Worm (Caenorhabditis elegans) whole organism, L2 larva: ENCODE data around the gene jmjd-1.2.
A peak's percentile ranks its signal among the peaks of the same experiment; 100 is the strongest.

Experiments
- C34F6.9 ChIP-seq: fragments of 150-350 bp; optimal IDR thresholded peaks from 2 replicates; lab custom pipeline; 2014; ENCODE audit warnings: missing biosample characterization, missing genetic modification characterization
- F13H6.1 ChIP-seq: sonication (generic microtip); optimal IDR thresholded peaks from 2 replicates; lab custom pipeline; 2016; ENCODE audit warnings: missing genetic modification characterization, missing compliant biosample characterization
- Y55F3AM.14 ChIP-seq: fragments of 200-800 bp; sonication (Bioruptor generic); optimal IDR thresholded peaks from 2 replicates; lab custom pipeline; 2018; ENCODE audit warnings: mild to moderate bottlenecking, missing genetic modification characterization, missing compliant biosample characterization
- ZK546.5 ChIP-seq: sonication (generic microtip); optimal IDR thresholded peaks from 2 replicates; lab custom pipeline; 2017; ENCODE audit warnings: missing biosample characterization, missing genetic modification characterization
- alr-1 ChIP-seq: fragments of 150-350 bp; optimal IDR thresholded peaks from 2 replicates; lab custom pipeline; 2014; ENCODE audit warnings: missing biosample characterization, missing genetic modification characterization
- aly-2 ChIP-seq: fragments of 150-350 bp; optimal IDR thresholded peaks from 2 replicates; lab custom pipeline; 2014; ENCODE audit warnings: missing biosample characterization, missing genetic modification characterization
- blmp-1 ChIP-seq: sonication (generic microtip); optimal IDR thresholded peaks from 2 replicates; lab custom pipeline; 2017; ENCODE audit warnings: missing genetic modification characterization, mild to moderate bottlenecking, missing compliant biosample characterization, antibody characterized with exemption, moderate library complexity; ENCODE audit not compliant: insufficient read depth
- ceh-16 ChIP-seq: fragments of 150-350 bp; optimal IDR thresholded peaks from 2 replicates; lab custom pipeline; 2014; ENCODE audit warnings: missing biosample characterization, missing genetic modification characterization
- ceh-82 ChIP-seq: fragments of 150-350 bp; optimal IDR thresholded peaks from 2 replicates; lab custom pipeline; 2014; ENCODE audit warnings: missing biosample characterization, missing genetic modification characterization
- dmd-4 ChIP-seq: sonication (generic microtip); optimal IDR thresholded peaks from 2 replicates; lab custom pipeline; 2017; ENCODE audit warnings: missing biosample characterization, missing genetic modification characterization
- egl-27 ChIP-seq: sonication (generic microtip); optimal IDR thresholded peaks from 3 replicates; lab custom pipeline; 2017; ENCODE audit warnings: missing biosample characterization, missing genetic modification reagents, missing genetic modification characterization
- elt-1 ChIP-seq: fragments of 150-350 bp; optimal IDR thresholded peaks from 2 replicates; lab custom pipeline; 2014; ENCODE audit warnings: missing biosample characterization, missing genetic modification characterization
- fos-1 ChIP-seq: fragments of 150-350 bp; optimal IDR thresholded peaks from 2 replicates; lab custom pipeline; 2014; ENCODE audit warnings: missing biosample characterization, missing genetic modification characterization
- lin-39 ChIP-seq: fragments of 150-350 bp; optimal IDR thresholded peaks from 2 replicates; lab custom pipeline; 2014; ENCODE audit warnings: missing biosample characterization, missing genetic modification reagents, missing genetic modification characterization
- lsy-2 ChIP-seq, 2 experiments: fragments of 150-350 bp in 1 of 2; sonication (generic microtip) in 1 of 2; optimal IDR thresholded peaks; 2 replicates each; lab custom pipeline; 2014 to 2017; ENCODE audit warnings: missing biosample characterization in 2 of 2, missing genetic modification characterization in 2 of 2
- mab-5 ChIP-seq: fragments of 150-350 bp; optimal IDR thresholded peaks from 2 replicates; lab custom pipeline; 2014; ENCODE audit warnings: missing biosample characterization, missing genetic modification characterization
- mdl-1 ChIP-seq, 2 experiments: fragments of 150-350 bp in 1 of 2; sonication (generic microtip) in 1 of 2; optimal IDR thresholded peaks; 2 replicates each; lab custom pipeline; 2017; ENCODE audit warnings: missing biosample characterization in 2 of 2, missing genetic modification characterization in 2 of 2
- nhr-10 ChIP-seq: sonication (generic microtip); optimal IDR thresholded peaks from 2 replicates; lab custom pipeline; 2017; ENCODE audit warnings: missing biosample characterization, missing genetic modification characterization
- nhr-12 ChIP-seq: fragments of 150-350 bp; optimal IDR thresholded peaks from 2 replicates; lab custom pipeline; 2014; ENCODE audit warnings: missing biosample characterization, missing genetic modification characterization
- nhr-129 ChIP-seq: fragments of 150-350 bp; optimal IDR thresholded peaks from 2 replicates; lab custom pipeline; 2014; ENCODE audit warnings: missing biosample characterization, missing genetic modification characterization
- nhr-77 ChIP-seq: fragments of 150-350 bp; optimal IDR thresholded peaks from 2 replicates; lab custom pipeline; 2014; ENCODE audit warnings: missing biosample characterization, missing genetic modification characterization
- peb-1 ChIP-seq: fragments of 150-350 bp; optimal IDR thresholded peaks from 2 replicates; lab custom pipeline; 2014; ENCODE audit warnings: missing biosample characterization, missing genetic modification characterization
- sem-4 ChIP-seq: fragments of 150-350 bp; optimal IDR thresholded peaks from 2 replicates; lab custom pipeline; 2014; ENCODE audit warnings: missing biosample characterization, missing genetic modification reagents, missing genetic modification characterization
- skn-1 ChIP-seq: sonication (generic microtip); optimal IDR thresholded peaks from 2 replicates; lab custom pipeline; 2017; ENCODE audit warnings: missing biosample characterization, missing genetic modification characterization
- sma-3 ChIP-seq: sonication (generic microtip); optimal IDR thresholded peaks from 2 replicates; lab custom pipeline; 2016; ENCODE audit warnings: missing genetic modification reagents, missing genetic modification characterization, missing compliant biosample characterization
- sma-9 ChIP-seq, 2 experiments: fragments of 150-350 bp in 1 of 2; sonication (generic microtip) in 1 of 2; optimal IDR thresholded peaks; 2 replicates each; lab custom pipeline; 2014 to 2016; ENCODE audit warnings: missing genetic modification characterization in 2 of 2, mild to moderate bottlenecking in 1 of 2, missing biosample characterization in 1 of 2, missing compliant biosample characterization in 1 of 2, missing genetic modification reagents in 1 of 2, moderate library complexity in 1 of 2
- unc-55 ChIP-seq: fragments of 150-350 bp; sonication (generic microtip); optimal IDR thresholded peaks from 3 replicates; lab custom pipeline; 2014; ENCODE audit warnings: missing biosample characterization, missing genetic modification reagents, missing genetic modification characterization
- unc-62 ChIP-seq: fragments of 150-350 bp; optimal IDR thresholded peaks from 2 replicates; lab custom pipeline; 2014; ENCODE audit warnings: missing biosample characterization, missing genetic modification reagents, missing genetic modification characterization
- ztf-1 ChIP-seq: fragments of 200-800 bp; sonication (Bioruptor generic); conservative IDR thresholded peaks from 2 replicates; pipeline ENCODE4 v1.3.6; 2022; ENCODE audit warnings: missing genetic modification characterization, missing compliant biosample characterization

The jmjd-1.2 gene

DNA sequence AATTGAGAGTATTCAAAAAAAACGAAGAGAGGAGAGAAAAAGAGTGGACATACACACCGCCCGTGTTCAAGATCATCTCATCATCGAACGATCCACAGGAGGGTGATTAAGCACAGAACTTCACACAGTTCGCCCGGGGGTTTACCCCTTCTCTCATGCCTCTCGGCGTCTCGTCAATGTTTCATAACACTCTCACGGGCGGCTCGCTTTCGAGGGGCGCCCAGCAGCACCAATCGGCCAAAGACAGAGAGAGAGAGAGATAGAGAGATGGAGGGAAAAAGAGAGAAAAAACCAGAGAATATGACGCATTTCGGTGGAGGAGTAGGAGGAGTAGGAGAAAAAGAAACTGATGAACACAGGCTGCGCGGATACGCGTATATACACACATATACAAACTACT lies 44.4 kb downstream of the jmjd-1.2 start (continued):
- TF ChIP-seq mab-5 (tag; lab: Kevin White, UChicago) (no peak), sem-4 (tag; lab: Kevin White, UChicago) (no peak), F13H6.1 (peak; percentile 75), Y55F3AM.14 (GFP tag; lab: Kevin White, UChicago) (peak; percentile 10), skn-1 (tag; lab: Kevin White, UChicago) (no peak), unc-55 (GFP tag; lab: Kevin White, UChicago) (peak; percentile 60), blmp-1 (tag; lab: Kevin White, UChicago) (no peak)

DNA sequence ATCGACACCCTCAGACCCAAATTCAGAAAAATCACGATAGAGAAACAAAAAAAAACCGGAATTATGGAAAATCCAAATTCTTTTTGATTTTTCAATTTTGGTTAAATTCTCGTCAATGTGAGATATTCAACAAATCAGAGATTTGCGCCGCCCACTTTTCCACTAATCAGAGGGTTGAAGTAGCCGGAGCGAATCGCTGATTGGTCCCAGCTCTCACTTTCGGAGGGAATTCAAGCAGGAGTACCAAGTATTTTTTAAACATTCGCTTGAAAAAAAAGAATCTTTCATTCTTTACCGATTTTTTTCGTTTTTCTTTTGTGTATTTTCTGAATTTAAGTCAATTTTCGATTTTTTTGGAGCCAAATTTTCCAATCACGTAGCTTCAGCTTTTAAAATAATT lies 45.1 kb downstream of the jmjd-1.2 start:
- TF ChIP-seq F13H6.1 (no peak), lin-39 (tag; lab: Kevin White, UChicago) (no peak), unc-55 (GFP tag; lab: Kevin White, UChicago) (no peak), unc-62 (GFP tag; lab: Kevin White, UChicago) (no peak), ceh-82 (tag; lab: Kevin White, UChicago) (no peak), mdl-1 (tag; optimal IDR thresholded peaks at IDR 0.05; lab: Kevin White, UChicago) (no peak), nhr-10 (no peak), alr-1 (tag; lab: Kevin White, UChicago) (no peak), lsy-2 (tag; optimal IDR thresholded peaks at IDR 0.05; lab: Kevin White, UChicago) (no peak), nhr-77 (tag; lab: Kevin White, UChicago) (no peak), sma-3 (GFP tag; lab: Kevin White, UChicago) (no peak), nhr-12 (tag; lab: Kevin White, UChicago) (no peak), ceh-16 (tag; lab: Kevin White, UChicago) (no peak), blmp-1 (tag; lab: Kevin White, UChicago) (no peak), elt-1 (no peak), dmd-4 (no peak)

DNA sequence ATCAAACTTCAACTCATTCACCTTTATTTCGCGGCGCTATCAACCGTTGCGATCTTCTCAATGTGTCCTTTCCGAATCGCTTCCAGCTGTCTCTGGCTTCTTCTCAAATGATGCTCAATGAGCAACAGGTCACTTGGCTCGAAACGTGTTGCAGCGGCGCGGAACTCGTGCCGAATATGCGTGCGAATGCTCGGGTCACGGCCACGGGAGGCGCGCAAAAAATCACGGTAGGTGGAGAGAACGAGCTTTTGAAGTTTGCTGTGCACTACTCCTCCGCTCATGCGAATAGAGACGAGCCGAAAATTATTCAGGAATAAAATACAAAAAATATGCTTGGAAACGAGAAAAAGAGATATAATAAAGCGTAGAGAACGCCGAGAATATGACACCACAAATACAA lies 49.7 kb downstream of the jmjd-1.2 start, which contains the start of gene cif-1:
Gene cif-1 (minus strand): TSS at position 297 of the 400 bp plus-strand sequence.
- TF ChIP-seq nhr-10 (no peak), unc-62 (GFP tag; lab: Kevin White, UChicago) (no peak), nhr-129 (tag; lab: Kevin White, UChicago) (no peak), dmd-4 (no peak)

- TF ChIP-seq mdl-1 (tag; optimal IDR thresholded peaks at IDR 0.05; lab: Kevin White, UChicago): no peak
- no peak for TF ChIP-seq egl-27 (tag; lab: Kevin White, UChicago)
- TF ChIP-seq sma-9 (GFP tag; optimal IDR thresholded peaks at IDR 0.05; lab: Kevin White, UChicago): no peak
- no peak for TF ChIP-seq sma-9 (tag; optimal IDR thresholded peaks at IDR 0.05; lab: Kevin White, UChicago)
- TF ChIP-seq unc-62 (GFP tag; lab: Kevin White, UChicago): no peak
- no peak for TF ChIP-seq fos-1 (tag; lab: Kevin White, UChicago)
- TF ChIP-seq unc-55 (GFP tag; lab: Kevin White, UChicago): peak; percentile 5
- peak; percentile 0 for TF ChIP-seq C34F6.9 (tag; lab: Kevin White, UChicago)
- TF ChIP-seq ztf-1 (GFP tag; lab: Robert Waterston, UW): no peak
- TF ChIP-seq aly-2 (tag; lab: Kevin White, UChicago): no peak
- TF ChIP-seq lsy-2 (tag; optimal IDR thresholded peaks at IDR 0.05; lab: Kevin White, UChicago): peak in 1 of 2 experiments; percentile 32
- TF ChIP-seq ZK546.5 (tag; lab: Kevin White, UChicago): no peak
- TF ChIP-seq peb-1 (tag; lab: Kevin White, UChicago): no peak
- peak; percentile 29 for TF ChIP-seq sma-3 (GFP tag; lab: Kevin White, UChicago)
Observed at ce11 chrIV:4712376-4712775, 51.6 kb downstream of the jmjd-1.2 start, which contains the start of gene yars-2. Gene yars-2 (minus strand): TSS chrIV:4712624.
